Worm (Caenorhabditis elegans) whole organism, early embryonic: ENCODE data around the gene cox-11.

Experiments
- B0310.2 ChIP-seq: sonication (generic microtip); optimal IDR thresholded peaks from 2 replicates; lab custom pipeline; 2016; ENCODE audit warnings: mild to moderate bottlenecking, missing genetic modification characterization, missing compliant biosample characterization
- F13C5.2 ChIP-seq: sonication (generic microtip); optimal IDR thresholded peaks from 2 replicates; lab custom pipeline; 2017; ENCODE audit warnings: mild to moderate bottlenecking, missing genetic modification characterization, inconsistent platforms, missing compliant biosample characterization
- aly-1 ChIP-seq: sonication (generic microtip); optimal IDR thresholded peaks from 2 replicates; lab custom pipeline; 2016; ENCODE audit warnings: missing genetic modification characterization, missing compliant biosample characterization
- ama-1 ChIP-seq: fragments of 150-350 bp; optimal IDR thresholded peaks from 2 replicates; lab custom pipeline; 2014
- ceh-13 ChIP-seq: fragments of 200-800 bp; sonication (Bioruptor generic); optimal IDR thresholded peaks from 2 replicates; lab custom pipeline; 2018; ENCODE audit warnings: mild to moderate bottlenecking, missing genetic modification characterization, missing compliant biosample characterization
- ceh-36 ChIP-seq: sonication (generic microtip); optimal IDR thresholded peaks from 2 replicates; lab custom pipeline; 2016; ENCODE audit warnings: missing genetic modification characterization, inconsistent platforms, missing compliant biosample characterization
- ets-7 ChIP-seq: sonication (generic microtip); optimal IDR thresholded peaks from 2 replicates; lab custom pipeline; 2016; ENCODE audit warnings: missing genotype, missing genetic modification characterization, missing compliant biosample characterization
- flt-1 ChIP-seq: fragments of 200-800 bp; sonication (Bioruptor generic); IDR thresholded peaks from 2 replicates; pipeline ENCODE4 v1.3.6; 2022; ENCODE audit warnings: missing genetic modification characterization, missing compliant biosample characterization
- hmbx-1 ChIP-seq: sonication (generic microtip); optimal IDR thresholded peaks from 2 replicates; lab custom pipeline; 2016; ENCODE audit warnings: mild to moderate bottlenecking, missing genetic modification characterization, missing compliant biosample characterization
- hmg-4 ChIP-seq: fragments of 200-800 bp; sonication (Bioruptor generic); optimal IDR thresholded peaks from 2 replicates; lab custom pipeline; 2018; ENCODE audit warnings: mild to moderate bottlenecking, missing genetic modification characterization, missing compliant biosample characterization
- hnd-1 ChIP-seq: sonication (generic microtip); optimal IDR thresholded peaks from 2 replicates; lab custom pipeline; 2016; ENCODE audit warnings: missing genetic modification characterization, missing compliant biosample characterization
- pes-1 ChIP-seq: fragments of 200-800 bp; sonication (Bioruptor generic); IDR thresholded peaks from 2 replicates; pipeline ENCODE4 v1.3.6; 2022; ENCODE audit warnings: missing genetic modification reagents, missing genetic modification characterization, missing compliant biosample characterization
- scrt-1 ChIP-seq: fragments of 200-800 bp; sonication (Bioruptor generic); IDR thresholded peaks from 2 replicates; pipeline ENCODE4 v1.3.6; 2022; ENCODE audit warnings: missing genetic modification characterization, missing compliant biosample characterization
- sea-1 ChIP-seq: fragments of 200-800 bp; sonication (Bioruptor generic); conservative IDR thresholded peaks from 2 replicates; pipeline ENCODE4 v1.3.6; 2022; ENCODE audit warnings: missing genetic modification characterization, missing compliant biosample characterization
- tbx-11 ChIP-seq: fragments of 200-800 bp; sonication (Bioruptor generic); IDR thresholded peaks from 2 replicates; pipeline ENCODE4 v1.3.6; 2022; ENCODE audit warnings: missing genetic modification characterization, missing compliant biosample characterization
- tbx-37 ChIP-seq: fragments of 200-800 bp; sonication (Bioruptor generic); conservative IDR thresholded peaks from 2 replicates; pipeline ENCODE4 v1.3.6; 2022; ENCODE audit warnings: missing genetic modification reagents, missing genetic modification characterization, missing compliant biosample characterization
- tra-4 ChIP-seq: sonication (generic microtip); optimal IDR thresholded peaks from 2 replicates; lab custom pipeline; 2017; ENCODE audit warnings: missing genetic modification characterization, missing compliant biosample characterization

The cox-11 gene

ce11 chrIV:13244024-13244423, at the start of gene cox-11:
Gene cox-11, plus strand, starts transcription at chrIV:13244324.
- TF ChIP-seq hmg-4 (GFP tag; lab: Kevin White, UChicago) (no peak), hmbx-1 (no peak), hnd-1 (tag; lab: Kevin White, UChicago) (no peak), scrt-1 (0 out of 2 replicates have a peak, but pooled peaks have one; percentile 7), F13C5.2 (no peak), tra-4 (no peak), sea-1 (GFP tag; lab: Robert Waterston, UW) (no peak), ceh-13 (GFP tag; lab: Kevin White, UChicago) (no peak)

ce11 chrIV:13197282-13197681, 46.8 kb upstream of the cox-11 start, which contains the start of gene C48D1.1:
Gene C48D1.1, minus strand, starts transcription at chrIV:13197382.
- TF ChIP-seq aly-1 (tag; lab: Kevin White, UChicago), result no peak
- no peak for TF ChIP-seq hmbx-1
- TF ChIP-seq ets-7 (tag; lab: Kevin White, UChicago), result no peak
- no peak for TF ChIP-seq flt-1 (GFP tag; lab: Robert Waterston, UW)
- TF ChIP-seq B0310.2 (tag; lab: Kevin White, UChicago), result no peak
- no peak for TF ChIP-seq ama-1 (lab: Kevin White, UChicago)
- no peak for TF ChIP-seq tra-4
- no peak for TF ChIP-seq hnd-1 (tag; lab: Kevin White, UChicago)
- no peak for TF ChIP-seq tbx-11 (GFP tag; lab: Robert Waterston, UW)
- TF ChIP-seq pes-1 (GFP tag; lab: Robert Waterston, UW), result no peak
- TF ChIP-seq hmg-4 (GFP tag; lab: Kevin White, UChicago), result no peak
- TF ChIP-seq ceh-13 (GFP tag; lab: Kevin White, UChicago), result no peak
- no peak for TF ChIP-seq scrt-1

ce11 chrIV:13204037-13204436, 40.1 kb upstream of the cox-11 start, which contains the start of gene ced-3:
Gene ced-3, minus strand, starts transcription at chrIV:13204137.
- TF ChIP-seq hmbx-1 (no peak), aly-1 (tag; lab: Kevin White, UChicago) (no peak), tbx-11 (GFP tag; lab: Robert Waterston, UW) (no peak), hmg-4 (GFP tag; lab: Kevin White, UChicago) (no peak), ama-1 (lab: Kevin White, UChicago) (no peak), ceh-36 (tag; lab: Kevin White, UChicago) (no peak), ets-7 (tag; lab: Kevin White, UChicago) (no peak), F13C5.2 (no peak)

ce11 chrIV:13205891-13206290, 38.2 kb upstream of the cox-11 start:
- TF ChIP-seq tbx-37 (no peak), hmg-4 (GFP tag; lab: Kevin White, UChicago) (peak; percentile 15)

- no peak for TF ChIP-seq aly-1 (tag; lab: Kevin White, UChicago)
- no peak for TF ChIP-seq hmbx-1
- no peak for TF ChIP-seq tra-4
- TF ChIP-seq ets-7 (tag; lab: Kevin White, UChicago), result no peak
- TF ChIP-seq hnd-1 (tag; lab: Kevin White, UChicago), result no peak
- no peak for TF ChIP-seq sea-1 (GFP tag; lab: Robert Waterston, UW)
- TF ChIP-seq tbx-37, result no peak
- no peak for TF ChIP-seq B0310.2 (tag; lab: Kevin White, UChicago)
- no peak for TF ChIP-seq ceh-36 (tag; lab: Kevin White, UChicago)
- no peak for TF ChIP-seq ama-1 (lab: Kevin White, UChicago)
- no peak for TF ChIP-seq scrt-1
- TF ChIP-seq ceh-13 (GFP tag; lab: Kevin White, UChicago), result no peak
- TF ChIP-seq pes-1 (GFP tag; lab: Robert Waterston, UW), result no peak
- TF ChIP-seq F13C5.2, result no peak
These were observed 34.6 kb upstream of the cox-11 start, which contains the start of gene C48D1.9 for ce11 chrIV:13209566-13209965. Gene C48D1.9, minus strand, starts transcription at chrIV:13209666.

- TF ChIP-seq flt-1 (GFP tag; lab: Robert Waterston, UW) (no peak), pes-1 (GFP tag; lab: Robert Waterston, UW) (no peak), scrt-1 (no peak), hnd-1 (tag; lab: Kevin White, UChicago) (no peak), tbx-37 (no peak), tbx-11 (GFP tag; lab: Robert Waterston, UW) (no peak), ceh-13 (GFP tag; lab: Kevin White, UChicago) (no peak), tra-4 (no peak), ama-1 (lab: Kevin White, UChicago) (no peak), ets-7 (tag; lab: Kevin White, UChicago) (no peak), hmg-4 (GFP tag; lab: Kevin White, UChicago) (no peak)
These were observed 29.7 kb upstream of the cox-11 start, which contains the start of gene cho-1 for ce11 chrIV:13214466-13214865. Gene cho-1, minus strand, starts transcription at chrIV:13214566.

- no peak for TF ChIP-seq hmbx-1
These were observed 23.5 kb upstream of the cox-11 start for ce11 chrIV:13220594-13220993.

- TF ChIP-seq ets-7 (tag; lab: Kevin White, UChicago) (no peak), hnd-1 (tag; lab: Kevin White, UChicago) (no peak), B0310.2 (tag; lab: Kevin White, UChicago) (no peak), F13C5.2 (no peak), ceh-36 (tag; lab: Kevin White, UChicago) (no peak)
These were observed 22.5 kb upstream of the cox-11 start, which contains the start of gene C48D1.5 for ce11 chrIV:13221657-13222056. Gene C48D1.5, plus strand, starts transcription at chrIV:13221957.

ce11 chrIV:13231393-13231792, 12.7 kb upstream of the cox-11 start:
- no peak for TF ChIP-seq tbx-37
- TF ChIP-seq F13C5.2, result peak; percentile 43
